Fruit fly (Drosophila melanogaster) ovary, adult (tissue): Measurements from ENCODE around the gene CG7049.

ENCODE experiments used
- CG17801 ChIP-seq: fragments of 200-800 bp; optimal IDR thresholded peaks from 2 replicates; lab custom pipeline; 2019; ENCODE audit warnings: missing biosample characterization, mild to moderate bottlenecking, missing genetic modification characterization, moderate library complexity; ENCODE audit not compliant: partially characterized antibody

Gene CG7049

DNA sequence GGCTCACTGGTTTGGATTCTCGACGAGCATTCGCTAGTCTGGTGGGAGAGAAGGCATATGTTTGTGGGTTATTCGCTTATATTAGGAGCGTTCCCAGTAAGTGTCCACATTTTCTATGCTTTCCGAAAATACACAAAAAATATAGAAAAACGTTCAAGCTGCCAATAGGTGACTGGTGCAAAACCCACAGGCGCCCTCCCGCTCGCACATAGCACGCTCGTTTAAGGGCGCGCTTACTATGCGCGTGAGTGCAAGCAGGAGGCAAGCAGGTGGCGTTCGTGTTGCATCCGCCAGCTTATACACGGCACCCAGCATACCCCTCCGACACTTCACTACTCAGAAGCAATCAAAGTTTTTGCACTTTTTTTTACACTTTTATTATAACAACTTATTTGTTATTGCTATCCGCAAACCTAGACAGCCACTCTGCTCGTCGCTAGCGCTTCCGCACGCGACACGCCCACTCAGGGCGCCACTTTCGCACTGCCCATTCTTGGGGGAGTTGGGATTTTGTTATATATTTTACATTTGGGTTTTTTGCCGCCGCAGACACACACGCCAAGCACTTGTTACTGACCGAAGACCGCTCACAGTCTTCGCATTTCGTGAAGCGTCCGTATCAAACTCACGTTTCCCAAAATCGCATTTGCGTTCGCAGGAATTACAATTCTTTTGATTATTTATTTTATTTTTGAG lies 23.2 kb upstream of the CG7049 start:
- TF ChIP-seq CG17801 (GFP tag; lab: Kevin White, UChicago), result no peak

DNA sequence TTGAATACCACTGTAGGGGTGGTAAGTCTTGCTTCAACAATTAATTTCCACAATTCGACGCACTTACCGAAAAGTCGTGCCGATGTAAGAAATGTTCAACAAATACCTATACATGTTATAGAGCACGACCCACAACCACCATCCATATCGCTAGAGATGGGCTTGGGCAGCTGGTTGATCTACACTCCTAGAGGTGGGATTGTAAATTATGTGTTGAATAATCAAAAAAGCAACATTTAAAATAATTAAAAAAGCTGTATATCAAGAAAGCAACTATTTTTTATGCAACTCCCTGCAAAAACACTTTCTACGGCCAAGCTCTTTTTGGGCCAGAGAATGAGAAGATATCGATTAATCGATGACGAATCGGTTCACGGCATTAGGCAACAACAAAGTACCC lies 8.2 kb upstream of the CG7049 start, which contains the start of the genes CG34140, Mkp and Mtch:
CG34140 (minus strand) TSS at position 174 of the 400 bp plus-strand sequence.
Mkp (minus strand) TSS at position 290 of the 400 bp plus-strand sequence.
Mtch (plus strand) TSS at position 376 of the 400 bp plus-strand sequence.
- TF ChIP-seq CG17801 (GFP tag; lab: Kevin White, UChicago), result peak; percentile 87

dm6 chr3L:180262-180543 lies 4.2 kb upstream of the CG7049 start:
- TF ChIP-seq CG17801 (GFP tag; lab: Kevin White, UChicago), result peak; percentile 16

dm6 chr3L:179490-180261 lies 3.6 kb upstream of the CG7049 start, which contains the start of gene CG13875:
Gene CG13875 (plus strand): TSS chr3L:179923.
- TF ChIP-seq CG17801 (GFP tag; lab: Kevin White, UChicago), result no peak

DNA sequence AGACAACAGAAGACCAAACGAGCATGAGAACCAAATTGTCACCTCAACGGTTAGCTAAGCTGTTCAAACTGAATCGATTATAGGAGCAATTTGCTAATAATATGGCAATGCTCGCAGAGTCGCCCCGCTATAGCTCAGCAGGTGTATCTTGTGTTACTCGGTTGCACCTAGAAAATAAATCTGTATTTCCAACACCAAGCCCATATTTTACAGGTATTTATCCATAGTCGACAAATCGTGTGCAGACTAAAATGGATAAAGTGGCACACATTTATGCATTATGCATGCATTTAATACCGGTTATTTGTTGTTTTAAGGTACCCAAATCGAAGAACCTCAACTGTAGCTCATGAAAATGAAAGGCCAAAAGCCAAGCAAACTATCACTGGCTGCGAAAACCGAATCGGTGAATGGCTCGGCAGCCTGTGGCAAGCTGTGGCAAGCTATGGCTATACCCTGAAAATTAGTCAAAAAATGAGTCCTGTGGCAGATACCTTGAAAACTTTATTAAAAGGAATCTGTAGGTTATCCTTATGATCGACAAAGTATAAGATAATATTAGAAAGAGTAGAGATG lies 3.0 kb upstream of the CG7049 start, which contains the start of gene Vdup1:
Vdup1 (minus strand) TSS at position 51 of the 576 bp plus-strand sequence.
- TF ChIP-seq CG17801 (GFP tag; lab: Kevin White, UChicago), result no peak

DNA sequence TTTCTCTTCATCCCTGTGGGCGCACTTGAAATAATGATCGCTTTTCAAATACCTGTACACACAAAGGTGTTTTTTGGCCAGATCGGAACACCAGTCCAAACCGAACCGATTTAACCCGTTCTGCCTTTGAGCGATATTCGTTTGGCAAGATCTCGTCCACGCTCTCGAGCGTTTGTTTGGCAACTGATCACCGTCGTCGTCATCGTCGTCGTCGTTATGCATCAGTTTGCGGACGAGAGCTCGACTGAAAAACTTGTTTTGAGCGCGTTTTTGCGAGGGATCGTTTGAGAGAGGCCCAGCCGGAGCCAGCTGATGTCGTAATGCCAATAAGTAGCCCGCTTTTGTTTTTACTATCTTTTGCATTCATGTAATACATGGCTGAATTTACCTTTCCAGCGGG lies 2.4 kb upstream of the CG7049 start:
- no peak for TF ChIP-seq CG17801 (GFP tag; lab: Kevin White, UChicago)

DNA sequence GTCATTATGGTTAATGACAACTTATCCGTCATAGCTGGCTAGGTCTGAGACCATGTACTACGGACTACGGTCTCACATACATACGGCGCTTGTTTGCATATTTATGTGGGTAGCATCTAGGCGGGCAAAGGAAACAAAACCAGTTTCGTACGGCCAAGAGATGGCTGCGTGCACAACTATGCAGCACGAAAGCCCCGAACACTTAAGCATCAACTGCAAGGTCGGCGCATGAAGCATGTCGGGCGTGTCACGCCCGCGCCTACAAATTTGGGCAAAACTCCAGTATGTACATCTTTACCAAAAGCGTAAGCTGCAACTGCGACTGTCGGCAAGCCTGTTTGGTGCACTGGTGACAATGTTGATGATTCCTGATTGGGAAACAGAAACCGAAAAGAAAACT lies 1.9 kb upstream of the CG7049 start:
- TF ChIP-seq CG17801 (GFP tag; lab: Kevin White, UChicago), result no peak

DNA sequence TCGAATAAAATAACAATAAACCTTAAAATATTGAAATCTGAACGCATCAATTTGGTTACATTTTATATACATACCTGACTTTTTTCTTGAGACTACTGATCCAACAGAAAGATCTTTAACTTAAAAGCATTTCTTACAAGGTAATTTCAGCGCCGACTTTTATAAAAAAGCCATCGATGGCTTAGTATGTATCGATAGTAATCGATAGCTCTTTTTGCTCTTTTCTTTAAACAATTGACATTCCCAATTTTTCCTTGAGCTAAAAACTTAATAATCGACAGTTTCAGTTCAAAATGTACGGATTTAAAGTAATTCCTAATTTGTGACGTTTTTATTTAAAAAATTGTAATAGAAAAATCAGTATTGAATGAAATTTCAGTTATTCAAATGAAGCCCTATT lies 1.5 kb downstream of the CG7049 start:
- TF ChIP-seq CG17801 (GFP tag; lab: Kevin White, UChicago), result no peak

- no peak for TF ChIP-seq CG17801 (GFP tag; lab: Kevin White, UChicago)
Observed at dm6 chr3L:171729-172128, 4.3 kb downstream of the CG7049 start.

DNA sequence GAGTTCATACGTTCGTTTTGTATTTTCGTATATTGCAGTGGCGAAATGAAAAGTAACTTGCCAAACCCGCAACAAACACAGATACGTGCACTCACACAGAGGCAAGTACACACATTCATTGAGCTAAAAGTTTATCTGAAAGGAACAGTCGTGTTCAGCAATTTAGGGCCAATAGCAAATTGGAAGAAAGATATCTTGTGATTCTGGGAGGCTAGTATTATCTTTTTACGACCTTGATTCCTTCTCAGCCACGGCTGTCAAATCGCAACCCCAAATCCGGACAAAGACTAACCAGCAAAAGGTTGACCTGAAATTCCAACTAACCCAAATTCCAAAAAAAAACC lies 9.3 kb downstream of the CG7049 start:
- no peak for TF ChIP-seq CG17801 (GFP tag; lab: Kevin White, UChicago)

dm6 chr3L:165981-166788 lies 9.8 kb downstream of the CG7049 start:
- no peak for TF ChIP-seq CG17801 (GFP tag; lab: Kevin White, UChicago)

- TF ChIP-seq CG17801 (GFP tag; lab: Kevin White, UChicago), result no peak
Observed at dm6 chr3L:161833-162587, 14.0 kb downstream of the CG7049 start.

dm6 chr3L:160446-161094 lies 15.5 kb downstream of the CG7049 start:
- TF ChIP-seq CG17801 (GFP tag; lab: Kevin White, UChicago), result peak; percentile 34
